Worm (Caenorhabditis elegans) whole organism, L3 larva: Measurements from ENCODE around the gene rla-2.

Experiments used
- R02D3.7 ChIP-seq: fragments of 150-350 bp; optimal IDR thresholded peaks from 2 replicates; lab custom pipeline; 2014; ENCODE audit warnings: missing biosample characterization, missing genetic modification characterization
- ZK546.5 ChIP-seq: sonication (generic microtip); optimal IDR thresholded peaks from 2 replicates; lab custom pipeline; 2017; ENCODE audit warnings: missing biosample characterization, missing genetic modification characterization
- aly-2 ChIP-seq: fragments of 150-350 bp; optimal IDR thresholded peaks from 2 replicates; lab custom pipeline; 2014; ENCODE audit warnings: missing biosample characterization, missing genetic modification characterization
- ama-1 ChIP-seq: fragments of 150-350 bp; optimal IDR thresholded peaks from 2 replicates; lab custom pipeline; 2018
- ceh-16 ChIP-seq: sonication (generic microtip); optimal IDR thresholded peaks from 2 replicates; lab custom pipeline; 2017; ENCODE audit warnings: missing biosample characterization, missing genetic modification characterization
- ceh-28 ChIP-seq: fragments of 150-350 bp; optimal IDR thresholded peaks from 2 replicates; lab custom pipeline; 2014; ENCODE audit warnings: missing biosample characterization, missing genetic modification reagents, missing genetic modification characterization
- ceh-82 ChIP-seq: fragments of 150-350 bp; optimal IDR thresholded peaks from 2 replicates; lab custom pipeline; 2014; ENCODE audit warnings: missing biosample characterization, missing genetic modification characterization
- ceh-9 ChIP-seq: sonication (generic microtip); optimal IDR thresholded peaks from 2 replicates; lab custom pipeline; 2018; ENCODE audit warnings: missing biosample characterization, missing genetic modification characterization
- daf-12 ChIP-seq: fragments of 150-350 bp; optimal IDR thresholded peaks from 2 replicates; lab custom pipeline; 2014; ENCODE audit warnings: missing biosample characterization, missing genetic modification reagents, missing genetic modification characterization
- egl-27 ChIP-seq: sonication (generic microtip); optimal IDR thresholded peaks from 4 replicates; lab custom pipeline; 2017; ENCODE audit warnings: missing biosample characterization, missing genetic modification reagents, missing genetic modification characterization
- egl-5 ChIP-seq: fragments of 150-350 bp; optimal IDR thresholded peaks from 2 replicates; lab custom pipeline; 2017; ENCODE audit warnings: missing biosample characterization, missing genetic modification reagents, missing genetic modification characterization, inconsistent platforms
- elt-1 ChIP-seq: fragments of 150-350 bp; optimal IDR thresholded peaks from 2 replicates; lab custom pipeline; 2014; ENCODE audit warnings: missing biosample characterization, missing genetic modification characterization
- elt-2 ChIP-seq: sonication (generic microtip); optimal IDR thresholded peaks from 2 replicates; lab custom pipeline; 2016; ENCODE audit warnings: missing genetic modification reagents, mild to moderate bottlenecking, missing genetic modification characterization, missing compliant biosample characterization
- elt-3 ChIP-seq, 3 experiments: fragments of 150-350 bp in 1 of 3; sonication (generic microtip) in 2 of 3; optimal IDR thresholded peaks; 2 replicates in 2 of 3; 4 replicates in 1 of 3; lab custom pipeline; 2014 to 2017; ENCODE audit warnings: missing biosample characterization in 3 of 3, missing genetic modification characterization in 3 of 3
- eor-1 ChIP-seq, 2 experiments: fragments of 150-350 bp; optimal IDR thresholded peaks; 2 replicates each; lab custom pipeline; 2014 to 2018; ENCODE audit warnings: missing biosample characterization in 2 of 2, missing genetic modification characterization in 2 of 2
- fkh-10 ChIP-seq: sonication (generic microtip); optimal IDR thresholded peaks from 2 replicates; lab custom pipeline; 2017; ENCODE audit warnings: missing biosample characterization, missing genetic modification reagents, missing genetic modification characterization
- fkh-2 ChIP-seq: fragments of 150-350 bp; optimal IDR thresholded peaks from 2 replicates; lab custom pipeline; 2014; ENCODE audit warnings: missing biosample characterization, missing genetic modification reagents, missing genetic modification characterization
- fos-1 ChIP-seq: fragments of 150-350 bp; optimal IDR thresholded peaks from 2 replicates; lab custom pipeline; 2014; ENCODE audit warnings: missing biosample characterization, missing genetic modification characterization
- hmg-11 ChIP-seq: sonication (generic microtip); optimal IDR thresholded peaks from 2 replicates; lab custom pipeline; 2016; ENCODE audit warnings: missing genetic modification characterization, missing compliant biosample characterization
- jun-1 ChIP-seq: fragments of 150-350 bp; optimal IDR thresholded peaks from 2 replicates; lab custom pipeline; 2014; ENCODE audit warnings: missing biosample characterization, missing genetic modification reagents, missing genetic modification characterization
- lin-15B ChIP-seq: fragments of 150-350 bp; optimal IDR thresholded peaks from 2 replicates; lab custom pipeline; 2014; ENCODE audit warnings: missing biosample characterization, missing genetic modification characterization
- lsy-12 ChIP-seq: sonication (generic microtip); optimal IDR thresholded peaks from 2 replicates; lab custom pipeline; 2016; ENCODE audit warnings: mild to moderate bottlenecking, missing genetic modification characterization, missing compliant biosample characterization
- mdl-1 ChIP-seq: fragments of 150-350 bp; optimal IDR thresholded peaks from 2 replicates; lab custom pipeline; 2014; ENCODE audit warnings: missing biosample characterization, missing genetic modification characterization
- mml-1 ChIP-seq: fragments of 150-350 bp; sonication (generic microtip); optimal IDR thresholded peaks from 3 replicates; lab custom pipeline; 2014; ENCODE audit warnings: missing biosample characterization, missing genetic modification characterization
- nfya-1 ChIP-seq: sonication (generic microtip); optimal IDR thresholded peaks from 2 replicates; lab custom pipeline; 2017; ENCODE audit warnings: missing genetic modification characterization, mild to moderate bottlenecking, missing compliant biosample characterization, antibody characterized with exemption, moderate library complexity; ENCODE audit not compliant: insufficient read depth
- nhr-11 ChIP-seq: fragments of 150-350 bp; optimal IDR thresholded peaks from 2 replicates; lab custom pipeline; 2014; ENCODE audit warnings: missing biosample characterization, missing genetic modification characterization
- nhr-12 ChIP-seq: fragments of 150-350 bp; optimal IDR thresholded peaks from 2 replicates; lab custom pipeline; 2014; ENCODE audit warnings: missing biosample characterization, missing genetic modification characterization
- nhr-23 ChIP-seq: fragments of 150-350 bp; optimal IDR thresholded peaks from 2 replicates; lab custom pipeline; 2014; ENCODE audit warnings: missing biosample characterization, missing genetic modification reagents, missing genetic modification characterization
- nhr-237 ChIP-seq: fragments of 150-350 bp; optimal IDR thresholded peaks from 2 replicates; lab custom pipeline; 2014; ENCODE audit warnings: missing biosample characterization, missing genetic modification characterization
- nhr-25 ChIP-seq: sonication (generic microtip); optimal IDR thresholded peaks from 2 replicates; lab custom pipeline; 2017; ENCODE audit warnings: missing biosample characterization, missing genetic modification characterization
- nhr-28 ChIP-seq: fragments of 150-350 bp; optimal IDR thresholded peaks from 2 replicates; lab custom pipeline; 2014; ENCODE audit warnings: missing biosample characterization, missing genetic modification characterization
- nhr-43 ChIP-seq: sonication (generic microtip); optimal IDR thresholded peaks from 2 replicates; lab custom pipeline; 2016; ENCODE audit warnings: mild to moderate bottlenecking, missing genetic modification characterization, missing compliant biosample characterization; ENCODE audit not compliant: poor library complexity, severe bottlenecking
- nhr-67 ChIP-seq: fragments of 150-350 bp; optimal IDR thresholded peaks from 2 replicates; lab custom pipeline; 2014; ENCODE audit warnings: missing biosample characterization, missing genetic modification characterization
- nhr-76 ChIP-seq: fragments of 150-350 bp; sonication (generic microtip); optimal IDR thresholded peaks from 5 replicates; lab custom pipeline; 2014; ENCODE audit warnings: missing biosample characterization, missing genetic modification characterization
- nhr-77 ChIP-seq: fragments of 150-350 bp; optimal IDR thresholded peaks from 2 replicates; lab custom pipeline; 2014; ENCODE audit warnings: missing biosample characterization, missing genetic modification characterization
- pha-4 ChIP-seq: fragments of 150-350 bp; optimal IDR thresholded peaks from 2 replicates; lab custom pipeline; 2014; ENCODE audit warnings: missing biosample characterization, missing genetic modification reagents, missing genetic modification characterization
- pqm-1 ChIP-seq: fragments of 150-350 bp; optimal IDR thresholded peaks from 2 replicates; lab custom pipeline; 2017; ENCODE audit warnings: missing biosample characterization, missing genetic modification characterization, inconsistent platforms
- sea-2 ChIP-seq: fragments of 150-350 bp; sonication (generic microtip); optimal IDR thresholded peaks from 4 replicates; lab custom pipeline; 2014; ENCODE audit warnings: missing biosample characterization, missing genetic modification reagents, missing genetic modification characterization
- skn-1 ChIP-seq: fragments of 150-350 bp; optimal IDR thresholded peaks from 2 replicates; lab custom pipeline; 2014; ENCODE audit warnings: missing biosample characterization, missing genetic modification characterization
- snpc-4 ChIP-seq: fragments of 150-350 bp; optimal IDR thresholded peaks from 2 replicates; lab custom pipeline; 2014; ENCODE audit warnings: missing biosample characterization, missing genetic modification characterization
- tbx-2 ChIP-seq: sonication (generic microtip); optimal IDR thresholded peaks from 2 replicates; lab custom pipeline; 2016; ENCODE audit warnings: mild to moderate bottlenecking, missing genetic modification characterization, missing compliant biosample characterization
- unc-39 ChIP-seq: sonication (generic microtip); optimal IDR thresholded peaks from 4 replicates; lab custom pipeline; 2017; ENCODE audit warnings: missing biosample characterization, missing genetic modification characterization
- unc-62 ChIP-seq: fragments of 150-350 bp; sonication (generic microtip); optimal IDR thresholded peaks from 4 replicates; lab custom pipeline; 2014; ENCODE audit warnings: missing biosample characterization, missing genetic modification reagents, missing genetic modification characterization
- zag-1 ChIP-seq: fragments of 150-350 bp; optimal IDR thresholded peaks from 2 replicates; lab custom pipeline; 2014; ENCODE audit warnings: missing biosample characterization, missing genetic modification characterization
- ztf-11 ChIP-seq: fragments of 150-350 bp; optimal IDR thresholded peaks from 2 replicates; lab custom pipeline; 2014; ENCODE audit warnings: missing biosample characterization, missing genetic modification characterization
- ztf-4 ChIP-seq: fragments of 150-350 bp; optimal IDR thresholded peaks from 2 replicates; lab custom pipeline; 2014; ENCODE audit warnings: missing biosample characterization, missing genetic modification characterization

The rla-2 gene

ce11 chrIV:13323823-13324359, 46.2 kb downstream of the rla-2 start, which contains the start of gene fat-2:
Gene fat-2 (plus strand): TSS chrIV:13323873.
- TF ChIP-seq R02D3.7 (no peak), zag-1 (no peak), unc-62 (no peak), nhr-23 (tag; lab: Kevin White, UChicago) (no peak), pha-4 (tag; lab: Kevin White, UChicago) (no peak), egl-5 (tag; lab: Kevin White, UChicago) (no peak), elt-3 (tag; optimal IDR thresholded peaks at IDR 0.05; lab: Kevin White, UChicago) (no peak)

- TF ChIP-seq egl-5 (tag; lab: Kevin White, UChicago) (peak; percentile 8), elt-1 (tag; lab: Kevin White, UChicago) (no peak), fkh-10 (GFP tag; lab: Kevin White, UChicago) (no peak), nhr-77 (tag; lab: Kevin White, UChicago) (no peak), nfya-1 (peak; percentile 81), lin-15B (peak; percentile 56), nhr-237 (tag; lab: Kevin White, UChicago) (no peak), elt-2 (tag; lab: Kevin White, UChicago) (peak; percentile 97), zag-1 (no peak), snpc-4 (no peak), nhr-28 (no peak), ama-1 (lab: Kevin White, UChicago) (no peak), elt-3 (tag; optimal IDR thresholded peaks at IDR 0.05; lab: Kevin White, UChicago) (no peak), nhr-12 (tag; lab: Kevin White, UChicago) (no peak), tbx-2 (tag; lab: Kevin White, UChicago) (peak; percentile 38), nhr-43 (tag; lab: Kevin White, UChicago) (peak; percentile 42), fkh-2 (tag; lab: Kevin White, UChicago) (no peak), mml-1 (tag; lab: Kevin White, UChicago) (no peak), unc-62 (peak; percentile 88), ceh-82 (tag; lab: Kevin White, UChicago) (no peak), nhr-11 (tag; lab: Kevin White, UChicago) (peak; percentile 54), hmg-11 (tag; lab: Kevin White, UChicago) (peak; percentile 48), egl-27 (tag; lab: Kevin White, UChicago) (peak; percentile 17), eor-1 (tag; optimal IDR thresholded peaks at IDR 0.05; lab: Kevin White, UChicago) (no peak), R02D3.7 (peak; percentile 40), ztf-4 (tag; lab: Kevin White, UChicago) (no peak), jun-1 (tag; lab: Kevin White, UChicago) (peak; percentile 57), ceh-9 (tag; lab: Kevin White, UChicago) (no peak), ZK546.5 (tag; lab: Kevin White, UChicago) (no peak), daf-12 (no peak), pqm-1 (tag; lab: Kevin White, UChicago) (peak; percentile 95), fos-1 (tag; lab: Kevin White, UChicago) (peak; percentile 46), nhr-67 (tag; lab: Kevin White, UChicago) (no peak), aly-2 (tag; lab: Kevin White, UChicago) (no peak), ceh-28 (tag; lab: Kevin White, UChicago) (peak; percentile 71), pha-4 (tag; lab: Kevin White, UChicago) (peak; percentile 69), sea-2 (no peak), lsy-12 (tag; lab: Kevin White, UChicago) (peak; percentile 46), ztf-11 (tag; lab: Kevin White, UChicago) (no peak), skn-1 (tag; lab: Kevin White, UChicago) (no peak), nhr-23 (tag; lab: Kevin White, UChicago) (peak; percentile 95), nhr-25 (tag; lab: Kevin White, UChicago) (peak; percentile 62), mdl-1 (tag; lab: Kevin White, UChicago) (no peak), nhr-76 (peak; percentile 34), unc-39 (tag; lab: Kevin White, UChicago) (no peak), ceh-16 (no peak)
Observed at ce11 chrIV:13322429-13322828, 47.7 kb downstream of the rla-2 start.
